Fruit fly (Drosophila melanogaster): ENCODE results near the gene ari-1.

DNA sequence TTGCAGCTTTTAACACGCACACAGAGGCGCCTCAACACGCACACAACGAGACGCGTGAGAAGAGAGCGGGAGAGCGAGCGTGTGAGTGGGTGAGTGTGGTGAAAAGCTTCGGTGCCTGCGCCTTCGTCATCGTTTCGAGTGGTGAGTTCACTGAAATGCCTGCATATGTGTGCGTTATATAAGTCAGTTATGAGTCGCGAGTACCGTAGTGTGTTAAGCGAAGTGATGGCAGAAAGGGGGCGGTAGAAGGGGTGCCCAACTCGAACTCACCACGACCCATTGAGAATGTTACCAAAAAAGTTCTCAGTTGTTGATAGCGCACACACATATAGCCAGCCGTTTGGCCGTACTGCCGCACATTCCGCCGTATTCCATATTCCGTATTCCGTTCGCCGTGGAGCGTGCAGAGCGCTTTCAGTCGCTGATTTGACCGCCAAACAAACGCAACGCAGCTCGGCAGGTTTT, 17.4 kb upstream of the ari-1 start, which contains the start of gene Frq1:
- no peak for TF ChIP-seq CG34406 (GFP tag; optimal IDR thresholded peaks at IDR 0.05)
- no peak for TF ChIP-seq cyc (GFP tag; optimal IDR thresholded peaks at IDR 0.05)
- TF ChIP-seq Ets21C (GFP tag; optimal IDR thresholded peaks at IDR 0.05): no peak
- TF ChIP-seq CG8632 (GFP tag; optimal IDR thresholded peaks at IDR 0.05): no peak
- no peak for TF ChIP-seq Eip78C (GFP tag)
- TF ChIP-seq CG1621 (tag; optimal IDR thresholded peaks at IDR 0.05): no peak
- TF ChIP-seq Hr4 (GFP tag; optimal IDR thresholded peaks at IDR 0.05): no peak
- no peak for TF ChIP-seq Sox102F (GFP tag; optimal IDR thresholded peaks at IDR 0.05)
- no peak for TF ChIP-seq CG11294 (GFP tag; IDR thresholded peaks at IDR 0.05)
- no peak for TF ChIP-seq CG6854 (GFP tag; optimal IDR thresholded peaks at IDR 0.05)
- no peak for TF ChIP-seq CG4318 (GFP tag; optimal IDR thresholded peaks at IDR 0.05)
- no peak for TF ChIP-seq Sox14 (GFP tag; optimal IDR thresholded peaks at IDR 0.05)
- TF ChIP-seq Blimp-1 (GFP tag; optimal IDR thresholded peaks at IDR 0.05): no peak

Measured in whole organism, prepupa.